Fruit fly (Drosophila melanogaster): ENCODE measurements around the gene CG5056.

- TF ChIP-seq cic (GFP tag; optimal IDR thresholded peaks at IDR 0.05), result no peak
- TF ChIP-seq CG7045 (GFP tag; optimal IDR thresholded peaks at IDR 0.05), result no peak
- TF ChIP-seq ovo (GFP tag; optimal IDR thresholded peaks at IDR 0.05), result no peak
- no peak for TF ChIP-seq CG11617 (GFP tag; optimal IDR thresholded peaks at IDR 0.05)
- no peak for TF ChIP-seq CG12768 (GFP tag; optimal IDR thresholded peaks at IDR 0.05)
- TF ChIP-seq cnc (optimal IDR thresholded peaks at IDR 0.05), result no peak
- no peak for TF ChIP-seq Hr96 (GFP tag; optimal IDR thresholded peaks at IDR 0.05)
- TF ChIP-seq pad (GFP tag; optimal IDR thresholded peaks at IDR 0.05), result no peak
- no peak for TF ChIP-seq toe (GFP tag; optimal IDR thresholded peaks at IDR 0.05)
- TF ChIP-seq CG7101 (tag; optimal IDR thresholded peaks at IDR 0.05), result no peak
- TF ChIP-seq CG33017 (tag; optimal IDR thresholded peaks at IDR 0.05), result no peak
- TF ChIP-seq tj (GFP tag; optimal IDR thresholded peaks at IDR 0.05), result no peak
- no peak for TF ChIP-seq CG5204 (GFP tag; optimal IDR thresholded peaks at IDR 0.05)
Measured at dm6 chr2L:10386824-10387223, 20.3 kb downstream of the CG5056 start.

Data from whole organism, adult.